Fruit fly (Drosophila melanogaster) whole organism, pupa: ENCODE results near the gene P5CS.

Source experiments
- CG14655 ChIP-seq: fragments of 200-800 bp; sonication (Bioruptor generic); optimal IDR thresholded peaks from 3 replicates; lab custom pipeline; 2017; ENCODE audit warnings: mild to moderate bottlenecking, missing biosample characterization, missing genetic modification reagents, missing genetic modification characterization
- CG17806 ChIP-seq: fragments of 200-800 bp; sonication (Bioruptor generic); optimal IDR thresholded peaks from 2 replicates; lab custom pipeline; 2018; ENCODE audit warnings: missing biosample characterization, mild to moderate bottlenecking, missing genetic modification characterization, moderate library complexity
- CG32121 ChIP-seq: fragments of 200-800 bp; sonication (Bioruptor generic); IDR thresholded peaks from 2 replicates; pipeline ENCODE4 v1.3.6; 2022; ENCODE audit warnings: missing biosample characterization, missing genetic modification characterization
- CG34367 ChIP-seq: fragments of 200-800 bp; sonication (Bioruptor generic); optimal IDR thresholded peaks from 2 replicates; lab custom pipeline; 2018; ENCODE audit warnings: missing biosample characterization, mild to moderate bottlenecking, missing genetic modification characterization
- CG9948 ChIP-seq: fragments of 200-800 bp; sonication (Bioruptor generic); optimal IDR thresholded peaks from 2 replicates; lab custom pipeline; 2018; ENCODE audit warnings: missing biosample characterization, mild to moderate bottlenecking, missing genetic modification characterization, moderate library complexity
- EcR ChIP-seq: fragments of 200-800 bp; sonication (Bioruptor generic); optimal IDR thresholded peaks from 3 replicates; lab custom pipeline; 2019; ENCODE audit warnings: missing biosample characterization, missing genetic modification characterization, mild to moderate bottlenecking, moderate library complexity, missing genetic modification reagents
- Ets98B ChIP-seq: fragments of 200-800 bp; sonication (Bioruptor generic); IDR thresholded peaks from 2 replicates; pipeline ENCODE4 v1.3.6; 2022; ENCODE audit warnings: missing biosample characterization, missing genetic modification characterization
- Snoo ChIP-seq: fragments of 200-800 bp; sonication (Bioruptor generic); optimal IDR thresholded peaks from 3 replicates; lab custom pipeline; 2017; ENCODE audit warnings: missing biosample characterization, mild to moderate bottlenecking, missing genetic modification characterization, inconsistent platforms

- no peak for TF ChIP-seq CG17806 (tag; lab: Kevin White, UChicago)
- no peak for TF ChIP-seq CG34367 (tag; lab: Kevin White, UChicago)
- TF ChIP-seq CG9948 (tag; lab: Kevin White, UChicago), result no peak
- no peak for TF ChIP-seq CG14655 (GFP tag; lab: Kevin White, UChicago)
- no peak for TF ChIP-seq Ets98B (GFP tag; lab: Robert Waterston, UW)
- no peak for TF ChIP-seq CG32121 (GFP tag; lab: Robert Waterston, UW)
- no peak for TF ChIP-seq EcR (GFP tag; lab: Kevin White, UChicago)
- no peak for TF ChIP-seq Snoo (tag; lab: Kevin White, UChicago)
Observed at dm6 chr3L:21936152-21936551, 35.6 kb upstream of the P5CS start.
